Fruit fly (Drosophila melanogaster): ENCODE results near the gene CG9806.

The CG9806 gene

dm6 chrX:10601479-10601921 lies 25.4 kb downstream of the CG9806 start (continued):
- no peak for TF ChIP-seq PHDP (tag; optimal IDR thresholded peaks at IDR 0.05)
- no peak for TF ChIP-seq CG14050 (GFP tag; IDR thresholded peaks at IDR 0.05)
- TF ChIP-seq D (optimal IDR thresholded peaks at IDR 0.05), result no peak
- peak; percentile 31 for TF ChIP-seq D (GFP tag; optimal IDR thresholded peaks at IDR 0.05)
- TF ChIP-seq CG11723 (GFP tag; optimal IDR thresholded peaks at IDR 0.05), result peak; percentile 10
- no peak for TF ChIP-seq Elba2 (GFP tag; optimal IDR thresholded peaks at IDR 0.05)
- no peak for TF ChIP-seq CG17568 (GFP tag; optimal IDR thresholded peaks at IDR 0.05)
- TF ChIP-seq Jarid2 (GFP tag; optimal IDR thresholded peaks at IDR 0.05), result peak; percentile 75
- TF ChIP-seq Scr (GFP tag; IDR thresholded peaks at IDR 0.05; ENCODE audit: partially characterized antibody), result 0 out of 2 replicates have a peak, but pooled peaks have one; percentile 38
- TF ChIP-seq CG15269 (tag; optimal IDR thresholded peaks at IDR 0.05), result peak; percentile 38
- no peak for TF ChIP-seq CG33213 (GFP tag; optimal IDR thresholded peaks at IDR 0.05)
- TF ChIP-seq CG12744 (GFP tag; optimal IDR thresholded peaks at IDR 0.05), result no peak
- no peak for TF ChIP-seq GATAe (GFP tag; conservative IDR thresholded peaks at IDR 0.05)
- 0 out of 2 replicates have a peak, but pooled peaks have one; percentile 38 for TF ChIP-seq CG31224 (GFP tag; IDR thresholded peaks at IDR 0.05)
- no peak for TF ChIP-seq CG15601 (tag; optimal IDR thresholded peaks at IDR 0.05)
- no peak for TF ChIP-seq CG1832 (GFP tag; optimal IDR thresholded peaks at IDR 0.05)
- TF ChIP-seq onecut (GFP tag; IDR thresholded peaks at IDR 0.05), result no peak
- TF ChIP-seq inv (GFP tag; IDR thresholded peaks at IDR 0.05; ENCODE audit: partially characterized antibody), result no peak
- no peak for TF ChIP-seq Neu2 (GFP tag; optimal IDR thresholded peaks at IDR 0.05; ENCODE audit: borderline replicate concordance)
- peak; percentile 59 for TF ChIP-seq CG1602 (GFP tag; optimal IDR thresholded peaks at IDR 0.05)
- TF ChIP-seq E2f1 (GFP tag; IDR thresholded peaks at IDR 0.05), result peak; percentile 25; the same call in 1 of the 2 replicates
- peak; percentile 9 for TF ChIP-seq jumu (GFP tag; optimal IDR thresholded peaks at IDR 0.05)
- no peak for TF ChIP-seq sc (optimal IDR thresholded peaks at IDR 0.05)
- no peak for TF ChIP-seq sc (GFP tag; optimal IDR thresholded peaks at IDR 0.05)
- TF ChIP-seq stwl (tag; optimal IDR thresholded peaks at IDR 0.05), result no peak
- TF ChIP-seq pfk (GFP tag; optimal IDR thresholded peaks at IDR 0.05), result no peak
- TF ChIP-seq CG9817 (tag; optimal IDR thresholded peaks at IDR 0.05), result peak; percentile 75
- no peak for TF ChIP-seq luna (GFP tag; optimal IDR thresholded peaks at IDR 0.05)
- TF ChIP-seq wek (GFP tag; optimal IDR thresholded peaks at IDR 0.05), result no peak
- no peak for TF ChIP-seq Bdp1 (GFP tag; optimal IDR thresholded peaks at IDR 0.05)
- no peak for TF ChIP-seq CG6683 (GFP tag; optimal IDR thresholded peaks at IDR 0.05)
- no peak for TF ChIP-seq Nf-YC (tag; optimal IDR thresholded peaks at IDR 0.05)
- no peak for TF ChIP-seq CG32772 (GFP tag; IDR thresholded peaks at IDR 0.05)
- TF ChIP-seq twi (tag; optimal IDR thresholded peaks at IDR 0.05), result no peak
- peak; percentile 86 for TF ChIP-seq crol (GFP tag; IDR thresholded peaks at IDR 0.05)
- TF ChIP-seq Meics (GFP tag; optimal IDR thresholded peaks at IDR 0.05), result peak; percentile 42
- no peak for TF ChIP-seq CG11093 (GFP tag; IDR thresholded peaks at IDR 0.05)
- TF ChIP-seq Opbp (GFP tag; IDR thresholded peaks at IDR 0.05; ENCODE audit: partially characterized antibody), result 0 out of 3 replicates have a peak, but pooled peaks have one; percentile 8
- no peak for TF ChIP-seq Hmx (GFP tag; optimal IDR thresholded peaks at IDR 0.05)
- no peak for TF ChIP-seq Dek (tag; optimal IDR thresholded peaks at IDR 0.05)
- no peak for TF ChIP-seq hb (GFP tag; IDR thresholded peaks at IDR 0.05; ENCODE audit: partially characterized antibody)
- TF ChIP-seq zfh2 (GFP tag; optimal IDR thresholded peaks at IDR 0.05), result no peak
- TF ChIP-seq sna (GFP tag; IDR thresholded peaks at IDR 0.05; ENCODE audit: partially characterized antibody), result no peak
- no peak; the same call in 1 of the 2 replicates for TF ChIP-seq CG13287 (GFP tag; IDR thresholded peaks at IDR 0.05; ENCODE audit: partially characterized antibody)
- TF ChIP-seq Hand (GFP tag; optimal IDR thresholded peaks at IDR 0.05), result no peak
- no peak for TF ChIP-seq CG14860 (GFP tag; IDR thresholded peaks at IDR 0.05; ENCODE audit: partially characterized antibody)
- no peak for TF ChIP-seq CG4707 (GFP tag; optimal IDR thresholded peaks at IDR 0.05)
- TF ChIP-seq CG4424 (GFP tag; optimal IDR thresholded peaks at IDR 0.05), result peak; percentile 31
- no peak for TF ChIP-seq kay (GFP tag; optimal IDR thresholded peaks at IDR 0.05)
- peak; percentile 31 for TF ChIP-seq Ravus (GFP tag; IDR thresholded peaks at IDR 0.05)
